Worm (Caenorhabditis elegans): ENCODE data around the gene E01G6.1.

Gene E01G6.1

DNA sequence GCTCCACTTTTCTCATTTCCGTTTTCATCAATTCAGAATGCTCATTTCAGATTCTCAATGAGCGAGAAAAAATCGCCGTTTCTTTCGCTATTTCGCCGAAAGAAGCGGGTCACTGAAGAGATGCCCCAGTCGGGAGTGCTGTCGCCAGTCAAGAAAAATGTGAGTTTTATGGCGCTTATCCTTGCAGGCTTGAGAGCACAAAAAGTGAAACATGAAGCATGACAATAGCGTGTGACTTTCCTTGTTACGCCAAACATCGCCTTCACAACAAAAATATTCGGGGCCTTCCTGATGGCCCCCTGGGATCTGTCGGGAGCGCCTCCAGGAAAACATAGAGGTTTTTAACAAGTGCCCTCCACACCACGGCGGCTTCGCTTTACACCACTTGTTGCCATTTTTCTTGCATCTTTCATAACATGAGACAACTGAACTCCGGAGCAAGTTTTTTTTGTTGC, 4.1 kb upstream of the E01G6.1 start, which contains the start of gene E01G6.2:
E01G6.2 (plus strand) TSS at position 51 of the 455 bp plus-strand sequence.
- no peak for TF ChIP-seq zag-1 (tag; optimal IDR thresholded peaks at IDR 0.05)
- TF ChIP-seq elt-3 (tag; optimal IDR thresholded peaks at IDR 0.05), result no peak
- peak; percentile 57 for TF ChIP-seq lin-39 (tag; optimal IDR thresholded peaks at IDR 0.05)
- no peak for TF ChIP-seq mml-1 (tag; optimal IDR thresholded peaks at IDR 0.05)

DNA sequence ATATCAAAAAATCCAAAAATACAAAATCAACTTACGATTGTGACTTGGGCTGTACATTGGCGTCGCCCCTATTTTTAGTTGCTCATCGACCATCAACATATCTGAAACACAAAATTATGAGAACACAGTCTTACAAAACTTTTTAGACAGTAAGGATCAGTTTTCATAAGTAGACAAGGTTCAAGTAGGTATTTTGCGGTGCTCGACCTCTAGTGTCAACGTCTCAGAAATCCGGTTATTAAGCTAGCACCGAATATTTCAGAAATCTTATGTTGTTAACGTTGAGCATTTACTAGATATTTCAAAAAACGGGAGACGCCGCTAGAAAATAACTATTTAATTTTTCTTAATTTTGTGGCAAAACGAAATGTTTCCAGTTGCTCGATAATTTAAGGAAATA, 10.2 kb downstream of the E01G6.1 start, which contains the start of gene otpl-8:
otpl-8 (minus strand) TSS at position 101 of the 400 bp plus-strand sequence.
- no peak for TF ChIP-seq unc-62 (GFP tag; optimal IDR thresholded peaks at IDR 0.05)
- no peak for TF ChIP-seq ama-1 (optimal IDR thresholded peaks at IDR 0.05)
- TF ChIP-seq ceh-9 (tag; optimal IDR thresholded peaks at IDR 0.05), result no peak
- TF ChIP-seq sea-2 (GFP tag; optimal IDR thresholded peaks at IDR 0.05), result no peak
- TF ChIP-seq ceh-28 (tag; optimal IDR thresholded peaks at IDR 0.05), result no peak

DNA sequence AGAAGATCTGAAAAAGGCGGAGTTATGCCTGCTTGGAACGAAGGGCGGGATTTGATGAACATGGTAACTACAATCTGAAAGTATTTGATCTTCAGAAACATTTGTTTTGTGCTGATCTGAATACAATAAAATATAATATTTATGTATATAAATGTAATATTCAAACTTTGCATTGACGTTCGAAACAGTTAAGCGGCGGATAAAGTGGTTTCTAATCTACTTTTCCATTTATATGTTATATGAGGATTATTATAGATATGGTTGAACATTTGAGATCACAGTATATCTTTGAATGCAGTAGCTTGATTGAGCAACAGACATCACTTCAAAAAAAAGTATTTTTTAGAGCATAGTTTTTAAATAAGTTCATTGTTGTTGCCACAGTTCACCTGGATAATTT, 13.2 kb downstream of the E01G6.1 start, which contains the start of gene H19J13.2:
H19J13.2 (minus strand) TSS at position 101 of the 400 bp plus-strand sequence.
- TF ChIP-seq pqm-1 (tag; optimal IDR thresholded peaks at IDR 0.05) (no peak), hmg-11 (tag; optimal IDR thresholded peaks at IDR 0.05) (no peak), ceh-16 (tag; optimal IDR thresholded peaks at IDR 0.05) (no peak), nhr-12 (tag; optimal IDR thresholded peaks at IDR 0.05) (no peak), eor-1 (tag; optimal IDR thresholded peaks at IDR 0.05) (no peak), elt-3 (tag; optimal IDR thresholded peaks at IDR 0.05) (no peak), snpc-4 (tag; optimal IDR thresholded peaks at IDR 0.05) (no peak), ceh-28 (tag; optimal IDR thresholded peaks at IDR 0.05) (no peak), aly-2 (tag; optimal IDR thresholded peaks at IDR 0.05) (no peak), ceh-82 (tag; optimal IDR thresholded peaks at IDR 0.05) (no peak)

DNA sequence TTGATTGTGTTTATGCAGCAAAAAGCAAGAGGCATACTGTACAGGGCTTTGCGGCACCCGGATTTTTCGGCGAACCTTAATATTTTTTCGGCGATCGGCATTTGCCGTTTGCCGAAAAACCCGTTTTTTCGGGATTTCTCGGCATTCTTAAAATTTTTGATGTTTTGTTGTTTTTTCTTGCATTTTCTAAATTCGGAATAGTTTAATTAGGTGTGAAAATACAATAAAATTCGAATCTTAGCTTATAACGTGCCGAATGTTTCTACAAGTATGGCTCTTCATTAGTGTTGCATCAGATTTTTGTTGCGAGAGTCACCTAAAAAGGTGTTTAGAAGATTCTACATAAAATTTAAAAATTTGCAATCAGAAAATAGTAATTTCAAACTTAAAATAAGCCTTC, 14.9 kb downstream of the E01G6.1 start, which contains the start of gene C04B4.6:
C04B4.6 (minus strand) TSS at position 101 of the 400 bp plus-strand sequence.
- no peak for TF ChIP-seq elt-2 (tag; optimal IDR thresholded peaks at IDR 0.05)
- no peak for TF ChIP-seq tbx-2 (tag; optimal IDR thresholded peaks at IDR 0.05)
- no peak for TF ChIP-seq skn-1 (tag; optimal IDR thresholded peaks at IDR 0.05)

DNA sequence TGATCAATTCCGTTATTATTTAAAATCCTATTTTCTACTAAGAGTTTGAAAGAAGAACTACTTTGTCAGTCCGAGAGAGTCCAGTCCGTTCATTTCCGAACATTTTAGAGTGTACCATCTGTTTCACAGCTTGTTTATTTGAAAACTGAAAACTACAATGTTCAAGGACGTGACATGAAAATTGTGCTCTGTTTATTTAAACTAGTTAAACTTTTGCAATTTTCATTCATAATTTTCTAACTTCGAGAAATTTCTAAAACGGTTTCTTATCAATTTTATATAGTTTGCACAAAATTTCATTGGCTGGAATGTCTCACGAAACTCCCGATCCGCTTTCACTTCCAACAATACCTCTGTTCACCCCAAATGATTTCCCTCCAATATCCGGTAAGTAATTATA, 19.8 kb downstream of the E01G6.1 start, which contains the start of gene C04B4.1:
C04B4.1 (plus strand) TSS at position 301 of the 400 bp plus-strand sequence.
- TF ChIP-seq nhr-43 (tag; optimal IDR thresholded peaks at IDR 0.05; ENCODE audit: poor library complexity, severe bottlenecking), result no peak
- no peak for TF ChIP-seq nhr-67 (tag; optimal IDR thresholded peaks at IDR 0.05)
- no peak for TF ChIP-seq fkh-10 (GFP tag; optimal IDR thresholded peaks at IDR 0.05)
- no peak for TF ChIP-seq daf-12 (tag; optimal IDR thresholded peaks at IDR 0.05)
- TF ChIP-seq tbx-2 (tag; optimal IDR thresholded peaks at IDR 0.05), result no peak
- TF ChIP-seq pqm-1 (tag; optimal IDR thresholded peaks at IDR 0.05), result no peak
- TF ChIP-seq egl-27 (tag; optimal IDR thresholded peaks at IDR 0.05), result no peak
- no peak for TF ChIP-seq ceh-9 (tag; optimal IDR thresholded peaks at IDR 0.05)
- TF ChIP-seq lsy-12 (tag; optimal IDR thresholded peaks at IDR 0.05), result no peak

DNA sequence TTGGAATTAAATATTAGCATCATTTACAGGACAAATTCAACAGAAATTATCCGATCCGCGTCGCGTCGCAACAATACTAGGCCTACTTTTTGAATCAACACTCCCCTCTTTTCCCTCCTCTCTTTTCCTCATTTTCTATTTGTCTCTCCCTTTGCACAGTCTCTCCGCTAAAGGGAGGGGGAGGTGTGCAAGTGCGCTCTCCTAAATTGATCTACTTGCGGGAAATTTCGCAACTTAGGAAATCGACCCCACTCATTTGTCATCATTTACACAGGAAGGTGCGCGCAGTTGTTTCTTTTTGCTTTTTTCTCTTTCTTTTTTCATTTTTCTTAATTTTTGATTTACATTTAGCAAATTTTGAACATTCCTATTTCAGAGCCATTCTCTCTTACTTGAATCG, 22.2 kb downstream of the E01G6.1 start, which contains the start of gene C04B4.2:
C04B4.2 (plus strand) TSS at position 371 of the 400 bp plus-strand sequence.
- TF ChIP-seq ztf-4 (tag; optimal IDR thresholded peaks at IDR 0.05), result no peak
- no peak for TF ChIP-seq elt-3 (tag; optimal IDR thresholded peaks at IDR 0.05)
- no peak for TF ChIP-seq zag-1 (tag; optimal IDR thresholded peaks at IDR 0.05)
- no peak for TF ChIP-seq nhr-76 (tag; optimal IDR thresholded peaks at IDR 0.05)
- no peak for TF ChIP-seq aly-2 (tag; optimal IDR thresholded peaks at IDR 0.05)
- no peak for TF ChIP-seq nhr-67 (tag; optimal IDR thresholded peaks at IDR 0.05)
- no peak for TF ChIP-seq ztf-11 (tag; optimal IDR thresholded peaks at IDR 0.05)

- TF ChIP-seq fkh-10 (GFP tag; optimal IDR thresholded peaks at IDR 0.05) (no peak), nhr-67 (tag; optimal IDR thresholded peaks at IDR 0.05) (no peak), pha-4 (tag; optimal IDR thresholded peaks at IDR 0.05) (no peak), sea-2 (GFP tag; optimal IDR thresholded peaks at IDR 0.05) (no peak), egl-5 (tag; optimal IDR thresholded peaks at IDR 0.05) (no peak), lin-39 (tag; optimal IDR thresholded peaks at IDR 0.05) (no peak), nhr-76 (tag; optimal IDR thresholded peaks at IDR 0.05) (no peak), skn-1 (tag; optimal IDR thresholded peaks at IDR 0.05) (no peak), pqm-1 (tag; optimal IDR thresholded peaks at IDR 0.05) (no peak), snpc-4 (tag; optimal IDR thresholded peaks at IDR 0.05) (no peak), nhr-12 (tag; optimal IDR thresholded peaks at IDR 0.05) (no peak), elt-1 (tag; optimal IDR thresholded peaks at IDR 0.05) (no peak), egl-27 (tag; optimal IDR thresholded peaks at IDR 0.05) (no peak), unc-62 (GFP tag; optimal IDR thresholded peaks at IDR 0.05) (no peak), jun-1 (tag; optimal IDR thresholded peaks at IDR 0.05) (no peak), nfya-1 (tag; optimal IDR thresholded peaks at IDR 0.05; ENCODE audit: insufficient read depth) (no peak)
These were observed 23.5 kb downstream of the E01G6.1 start for ce11 chrX:12284161-12284560.
